Fruit fly (Drosophila melanogaster) whole organism, embryonic: ENCODE results near the gene CG15534.

Source experiments
- ATbp ChIP-seq: fragments of 200-800 bp; sonication (Bioruptor generic); optimal IDR thresholded peaks from 2 replicates; lab custom pipeline; 2017; ENCODE audit warnings: missing biosample characterization, mild to moderate bottlenecking, missing genetic modification characterization, missing genetic modification reagents
- Atf6 ChIP-seq: fragments of 200-800 bp; sonication (Bioruptor generic); IDR thresholded peaks from 2 replicates; pipeline ENCODE4 v1.3.6; 2022; ENCODE audit warnings: missing biosample characterization, missing genetic modification characterization
- Awh ChIP-seq: fragments of 200-800 bp; sonication (Bioruptor generic); IDR thresholded peaks from 2 replicates; pipeline ENCODE4, ENCODE4 v1.3.6; 2022; ENCODE audit warnings: missing biosample characterization, missing genetic modification characterization
- CG10959 ChIP-seq: fragments of 200-800 bp; sonication (Bioruptor generic); IDR thresholded peaks from 2 replicates; pipeline ENCODE4 v1.3.6; 2022; ENCODE audit warnings: missing biosample characterization, missing genetic modification characterization
- CG11093 ChIP-seq: fragments of 200-800 bp; sonication (Bioruptor generic); IDR thresholded peaks from 3 replicates; pipeline ENCODE4 v1.3.6; 2022; ENCODE audit warnings: missing biosample characterization, missing genetic modification characterization
- CG13123 ChIP-seq: fragments of 200-800 bp; sonication (Bioruptor generic); optimal IDR thresholded peaks from 2 replicates; lab custom pipeline; 2016; ENCODE audit warnings: missing biosample characterization, missing genetic modification characterization
- CG14710 ChIP-seq: fragments of 200-800 bp; sonication (Bioruptor generic); optimal IDR thresholded peaks from 3 replicates; lab custom pipeline; 2019; ENCODE audit warnings: missing biosample characterization, mild to moderate bottlenecking, missing genetic modification characterization, moderate library complexity
- CG15514 ChIP-seq: fragments of 200-800 bp; sonication (Bioruptor generic); optimal IDR thresholded peaks from 3 replicates; lab custom pipeline; 2017; ENCODE audit warnings: missing biosample characterization, missing genetic modification characterization, mild to moderate bottlenecking, moderate library complexity, missing genetic modification reagents
- CG1602 ChIP-seq: fragments of 200-800 bp; sonication (Bioruptor generic); optimal IDR thresholded peaks from 3 replicates; lab custom pipeline; 2016; ENCODE audit warnings: missing biosample characterization, missing genetic modification characterization
- CG16815 ChIP-seq: fragments of 200-800 bp; sonication (Bioruptor generic); optimal IDR thresholded peaks from 3 replicates; lab custom pipeline; 2017; ENCODE audit warnings: missing biosample characterization, mild to moderate bottlenecking, missing genetic modification characterization
- CG17385 ChIP-seq: fragments of 200-800 bp; sonication (Bioruptor generic); optimal IDR thresholded peaks from 3 replicates; lab custom pipeline; 2018; ENCODE audit warnings: missing biosample characterization, mild to moderate bottlenecking, missing genetic modification characterization
- CG17568 ChIP-seq: fragments of 200-800 bp; sonication (Bioruptor generic); optimal IDR thresholded peaks from 2 replicates; lab custom pipeline; 2018; ENCODE audit warnings: missing biosample characterization, mild to moderate bottlenecking, missing genetic modification characterization, moderate library complexity
- CG2199 ChIP-seq: fragments of 200-800 bp; sonication (Bioruptor generic); IDR thresholded peaks from 3 replicates; pipeline ENCODE4 v1.3.6; 2022; ENCODE audit warnings: missing biosample characterization, missing genetic modification characterization
- CG4282 ChIP-seq: fragments of 200-800 bp; sonication (Bioruptor generic); optimal IDR thresholded peaks from 2 replicates; lab custom pipeline; 2016; ENCODE audit warnings: missing biosample characterization, missing genetic modification characterization
- CG43689 ChIP-seq: fragments of 200-800 bp; sonication (Bioruptor generic); IDR thresholded peaks from 2 replicates; pipeline ENCODE4 v1.3.6; 2022; ENCODE audit warnings: missing biosample characterization, missing genetic modification characterization
- CG7271 ChIP-seq: fragments of 200-800 bp; sonication (Bioruptor generic); optimal IDR thresholded peaks from 2 replicates; lab custom pipeline; 2018; ENCODE audit warnings: missing biosample characterization, mild to moderate bottlenecking, missing genetic modification characterization, moderate library complexity
- D ChIP-seq, 2 experiments: fragments of 200-800 bp in 1 of 2; fragments of >200 bp in 1 of 2; sonication (Bioruptor generic) in 1 of 2; optimal IDR thresholded peaks; 2 replicates in 1 of 2; 3 replicates in 1 of 2; lab custom pipeline; 2017; ENCODE audit warnings: mild to moderate bottlenecking in 1 of 2, missing biosample characterization in 1 of 2, missing genetic modification characterization in 1 of 2, missing genetic modification reagents in 1 of 2
- Dip3 ChIP-seq: fragments of 200-800 bp; sonication (Bioruptor generic); optimal IDR thresholded peaks from 3 replicates; lab custom pipeline; 2016; ENCODE audit warnings: missing biosample characterization, missing genetic modification characterization
- Doc2 ChIP-seq: fragments of 200-800 bp; sonication (Bioruptor generic); IDR thresholded peaks from 2 replicates; pipeline ENCODE4 v1.3.6; 2022; ENCODE audit warnings: missing biosample characterization, missing genetic modification characterization
- E2f2 ChIP-seq: fragments of 200-800 bp; sonication (Bioruptor generic); IDR thresholded peaks from 2 replicates; pipeline ENCODE4 v1.3.6; 2022; ENCODE audit warnings: missing biosample characterization, missing genetic modification characterization
- Eip74EF ChIP-seq, 2 experiments: fragments of 200-800 bp in 1 of 2; fragments of >200 bp in 1 of 2; sonication (Bioruptor generic) in 1 of 2; optimal IDR thresholded peaks; 2 replicates each; lab custom pipeline; 2017 to 2019; ENCODE audit warnings: missing biosample characterization in 2 of 2, missing genetic modification characterization in 2 of 2, mild to moderate bottlenecking in 1 of 2, moderate library complexity in 1 of 2
- Ets65A ChIP-seq: fragments of 200-800 bp; sonication (Bioruptor generic); peaks from one replicate; lab custom pipeline; 2016; ENCODE audit warnings: missing biosample characterization, missing genetic modification characterization
- Ets97D ChIP-seq: fragments of 200-800 bp; sonication (Bioruptor generic); optimal IDR thresholded peaks from 3 replicates; lab custom pipeline; 2016; ENCODE audit warnings: missing biosample characterization, missing genetic modification characterization
- HmgD ChIP-seq: fragments of 200-800 bp; sonication (Bioruptor generic); optimal IDR thresholded peaks from 3 replicates; lab custom pipeline; 2016; ENCODE audit warnings: missing biosample characterization, missing genetic modification characterization
- Mes4 ChIP-seq: fragments of 200-800 bp; sonication (Bioruptor generic); optimal IDR thresholded peaks from 2 replicates; lab custom pipeline; 2016; ENCODE audit warnings: missing biosample characterization, missing genetic modification characterization
- Nf-YC ChIP-seq: fragments of 200-800 bp; optimal IDR thresholded peaks from 3 replicates; lab custom pipeline; 2019; ENCODE audit warnings: missing biosample characterization, mild to moderate bottlenecking, missing genetic modification characterization, moderate library complexity
- Sry-β ChIP-seq: fragments of 200-800 bp; sonication (Bioruptor generic); optimal IDR thresholded peaks from 2 replicates; lab custom pipeline; 2018; ENCODE audit warnings: missing biosample characterization, mild to moderate bottlenecking, missing genetic modification characterization, moderate library complexity
- Ssrp ChIP-seq: fragments of 200-800 bp; sonication (Bioruptor generic); optimal IDR thresholded peaks from 2 replicates; lab custom pipeline; 2018; ENCODE audit warnings: missing biosample characterization, mild to moderate bottlenecking, missing genetic modification characterization, moderate library complexity
- Taf1 ChIP-seq: fragments of 200-800 bp; sonication (Bioruptor generic); IDR thresholded peaks from 2 replicates; pipeline ENCODE4 v1.3.6; 2022; ENCODE audit warnings: missing biosample characterization, missing genetic modification characterization
- Trl ChIP-seq, 3 experiments: fragments of >200 bp in 2 of 3; fragments of 200-800 bp in 1 of 3; sonication (Bioruptor generic) in 1 of 3; optimal IDR thresholded peaks; 2 replicates in 1 of 3; 3 replicates in 2 of 3; lab custom pipeline; 2016 to 2017; ENCODE audit warnings: missing biosample characterization in 1 of 3, missing genetic modification characterization in 1 of 3
- abd-A ChIP-seq: fragments of 200-800 bp; sonication (Bioruptor generic); optimal IDR thresholded peaks from 3 replicates; lab custom pipeline; 2019; ENCODE audit warnings: missing biosample characterization, mild to moderate bottlenecking, missing genetic modification characterization, moderate library complexity
- ac ChIP-seq: fragments of 200-800 bp; sonication (Bioruptor generic); optimal IDR thresholded peaks from 3 replicates; lab custom pipeline; 2017; ENCODE audit warnings: missing biosample characterization, mild to moderate bottlenecking, missing genetic modification characterization
- aop ChIP-seq: fragments of 200-800 bp; sonication (Bioruptor generic); IDR thresholded peaks from 2 replicates; pipeline ENCODE4 v1.3.6; 2022; ENCODE audit warnings: missing biosample characterization, missing genetic modification characterization
- bab2 ChIP-seq: fragments of 200-800 bp; sonication (Bioruptor generic); optimal IDR thresholded peaks from 2 replicates; lab custom pipeline; 2016; ENCODE audit warnings: missing biosample characterization, missing genetic modification characterization
- btn ChIP-seq: fragments of 200-800 bp; sonication (Bioruptor generic); optimal IDR thresholded peaks from 2 replicates; lab custom pipeline; 2016; ENCODE audit warnings: missing biosample characterization, missing genetic modification characterization
- chif ChIP-seq, 2 experiments: fragments of 200-800 bp; sonication (Bioruptor generic); optimal IDR thresholded peaks; 3 replicates each; lab custom pipeline; 2016; ENCODE audit warnings: missing biosample characterization in 2 of 2, missing genetic modification characterization in 2 of 2
- crc ChIP-seq: fragments of 200-800 bp; sonication (Bioruptor generic); optimal IDR thresholded peaks from 2 replicates; lab custom pipeline; 2016; ENCODE audit warnings: missing biosample characterization, missing genetic modification characterization
- da ChIP-seq: fragments of 200-800 bp; sonication (Bioruptor generic); optimal IDR thresholded peaks from 2 replicates; lab custom pipeline; 2016; ENCODE audit warnings: missing biosample characterization, missing genetic modification characterization
- gcm2 ChIP-seq: fragments of 200-800 bp; sonication (Bioruptor generic); optimal IDR thresholded peaks from 2 replicates; lab custom pipeline; 2016; ENCODE audit warnings: missing biosample characterization, missing genetic modification characterization
- grau ChIP-seq: fragments of 200-800 bp; optimal IDR thresholded peaks from 3 replicates; lab custom pipeline; 2019; ENCODE audit warnings: missing biosample characterization, mild to moderate bottlenecking, missing genetic modification characterization, moderate library complexity
- gt ChIP-seq: fragments of 200-800 bp; sonication (Bioruptor generic); IDR thresholded peaks from 2 replicates; pipeline ENCODE4 v1.3.6; 2022; ENCODE audit warnings: missing biosample characterization, missing genetic modification characterization
- klu ChIP-seq: fragments of 200-800 bp; sonication (Bioruptor generic); IDR thresholded peaks from 2 replicates; pipeline ENCODE4 v1.3.6; 2022; ENCODE audit warnings: missing biosample characterization, missing genetic modification characterization
- lilli ChIP-seq: fragments of 200-800 bp; sonication (Bioruptor generic); optimal IDR thresholded peaks from 3 replicates; lab custom pipeline; 2016; ENCODE audit warnings: missing biosample characterization, missing genetic modification characterization
- nom ChIP-seq: fragments of 200-800 bp; sonication (Bioruptor generic); optimal IDR thresholded peaks from 2 replicates; lab custom pipeline; 2017; ENCODE audit warnings: missing biosample characterization, missing genetic modification characterization, mild to moderate bottlenecking, moderate library complexity, missing genetic modification reagents
- pita ChIP-seq: fragments of 200-800 bp; sonication (Bioruptor generic); optimal IDR thresholded peaks from 2 replicates; lab custom pipeline; 2017; ENCODE audit warnings: missing biosample characterization, mild to moderate bottlenecking, missing genetic modification characterization
- psq ChIP-seq: fragments of 200-800 bp; sonication (Bioruptor generic); optimal IDR thresholded peaks from 2 replicates; lab custom pipeline; 2017; ENCODE audit warnings: missing biosample characterization, missing genetic modification characterization
- schlank ChIP-seq: fragments of 200-800 bp; sonication (Bioruptor generic); optimal IDR thresholded peaks from 2 replicates; lab custom pipeline; 2018; ENCODE audit warnings: missing biosample characterization, mild to moderate bottlenecking, missing genetic modification characterization
- shn ChIP-seq: fragments of 200-800 bp; sonication (Bioruptor generic); optimal IDR thresholded peaks from 3 replicates; lab custom pipeline; 2016; ENCODE audit warnings: missing biosample characterization, missing genetic modification characterization
- sna ChIP-seq: fragments of 200-800 bp; sonication (Bioruptor generic); IDR thresholded peaks from 2 replicates; pipeline ENCODE4 v1.3.6; 2022; ENCODE audit warnings: missing biosample characterization, missing genetic modification characterization; ENCODE audit not compliant: partially characterized antibody
- trh ChIP-seq: fragments of 200-800 bp; sonication (Bioruptor generic); optimal IDR thresholded peaks from 2 replicates; lab custom pipeline; 2016; ENCODE audit warnings: missing biosample characterization, missing genetic modification characterization

Gene CG15534

dm6 chr3R:30450224-30450623 lies 18.4 kb downstream of the CG15534 start (continued):
- TF ChIP-seq aop (GFP tag; lab: Robert Waterston, UW) (no peak), CG11093 (GFP tag; lab: Robert Waterston, UW) (peak; percentile 69; the same call in 1 of the 3 replicates), Atf6 (GFP tag; lab: Robert Waterston, UW) (peak; percentile 30; the same call in 1 of the 2 replicates), E2f2 (GFP tag; lab: Robert Waterston, UW) (peak; percentile 66), Mes4 (GFP tag; lab: Kevin White, UChicago) (peak; percentile 79), CG15514 (GFP tag; lab: Kevin White, UChicago) (peak; percentile 75), ac (GFP tag; lab: Kevin White, UChicago) (peak; percentile 57), psq (GFP tag; lab: Kevin White, UChicago) (peak; percentile 51), Sry-β (GFP tag; lab: Kevin White, UChicago) (peak; percentile 36), Ets65A (GFP tag; lab: Kevin White, UChicago) (no peak), nom (GFP tag; lab: Kevin White, UChicago) (peak; percentile 74), Ets97D (GFP tag; lab: Kevin White, UChicago) (peak; percentile 41), sna (GFP tag; lab: Robert Waterston, UW) (no peak), Taf1 (GFP tag; lab: Robert Waterston, UW) (peak; percentile 77), Dip3 (GFP tag; lab: Kevin White, UChicago) (no peak), CG1602 (GFP tag; lab: Kevin White, UChicago) (peak; percentile 69), Doc2 (no peak), grau (peak; percentile 11), pita (no peak), Ssrp (tag; lab: Kevin White, UChicago) (no peak), klu (GFP tag; lab: Robert Waterston, UW) (no peak), HmgD (GFP tag; lab: Kevin White, UChicago) (no peak), Nf-YC (tag; lab: Kevin White, UChicago) (no peak), CG13123 (GFP tag; lab: Kevin White, UChicago) (no peak), CG43689 (peak; percentile 66), CG16815 (GFP tag; lab: Kevin White, UChicago) (peak; percentile 20), CG17385 (GFP tag; lab: Kevin White, UChicago) (peak; percentile 70), btn (GFP tag; lab: Kevin White, UChicago) (peak; percentile 74), abd-A (tag; lab: Kevin White, UChicago) (no peak), CG2199 (no peak), ATbp (GFP tag; lab: Kevin White, UChicago) (peak; percentile 91), schlank (tag; lab: Kevin White, UChicago) (peak; percentile 62), bab2 (GFP tag; lab: Kevin White, UChicago) (peak; percentile 85), gt (GFP tag; lab: Robert Waterston, UW) (no peak), Awh (GFP tag; lab: Robert Waterston, UW) (peak; percentile 96), lilli (GFP tag; lab: Kevin White, UChicago) (peak; percentile 49), da (GFP tag; lab: Kevin White, UChicago) (peak; percentile 64), D (optimal IDR thresholded peaks at IDR 0.05; lab: Kevin White, UChicago) (no peak), D (GFP tag; optimal IDR thresholded peaks at IDR 0.05; lab: Kevin White, UChicago) (peak; percentile 75), Eip74EF (GFP tag; optimal IDR thresholded peaks at IDR 0.05; lab: Kevin White, UChicago) (no peak), CG17568 (GFP tag; lab: Kevin White, UChicago) (peak; percentile 82), chif (GFP tag; optimal IDR thresholded peaks at IDR 0.05; lab: Kevin White, UChicago) (peak; percentile 54 to 74), CG14710 (tag; lab: Kevin White, UChicago) (no peak), CG4282 (GFP tag; lab: Kevin White, UChicago) (peak; percentile 5), shn (GFP tag; lab: Kevin White, UChicago) (peak; percentile 39), crc (GFP tag; lab: Kevin White, UChicago) (peak; percentile 39), CG7271 (tag; lab: Kevin White, UChicago) (no peak), gcm2 (peak; percentile 72), CG10959 (GFP tag; lab: Robert Waterston, UW) (peak; percentile 67), trh (GFP tag; lab: Kevin White, UChicago) (peak; percentile 74), Trl (optimal IDR thresholded peaks at IDR 0.05; lab: Kevin White, UChicago) (peak; percentile 85 to 95), Trl (GFP tag; optimal IDR thresholded peaks at IDR 0.05; lab: Kevin White, UChicago) (peak; percentile 82)
